Fruit fly (Drosophila melanogaster): ENCODE data around the gene tth.

DNA sequence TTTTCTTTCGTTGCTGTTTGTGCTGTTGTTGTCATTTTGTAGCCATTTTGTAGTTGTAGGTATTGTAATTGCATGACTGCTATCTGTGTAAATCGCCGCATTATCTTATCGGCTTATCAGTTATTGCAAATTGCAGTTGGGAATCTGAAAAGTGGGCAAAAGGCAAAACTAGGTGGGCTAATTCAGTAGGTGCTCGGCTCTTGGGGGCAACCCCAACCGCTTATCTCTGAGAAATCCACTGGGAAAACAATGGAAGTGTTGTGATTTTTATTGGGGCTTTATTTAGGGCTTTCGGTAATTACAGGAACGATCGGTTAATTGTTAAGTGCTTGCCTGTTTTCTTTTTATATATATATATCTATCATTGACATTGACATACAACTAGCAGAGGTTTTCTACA lies 34.8 kb upstream of the tth start:
- no peak for TF ChIP-seq CG6276 (GFP tag; optimal IDR thresholded peaks at IDR 0.05)
- no peak for TF ChIP-seq Sox15 (GFP tag; optimal IDR thresholded peaks at IDR 0.05)
- TF ChIP-seq Ets96B (tag; optimal IDR thresholded peaks at IDR 0.05) = no peak
- no peak for TF ChIP-seq eg (GFP tag; IDR thresholded peaks at IDR 0.05)
- TF ChIP-seq dsx (GFP tag; optimal IDR thresholded peaks at IDR 0.05; ENCODE audit: poor library complexity, severe bottlenecking) = no peak
- TF ChIP-seq dac (GFP tag; optimal IDR thresholded peaks at IDR 0.05) = no peak
- TF ChIP-seq Gug (GFP tag; IDR thresholded peaks at IDR 0.05) = no peak
- no peak for TF ChIP-seq Lpt (GFP tag; optimal IDR thresholded peaks at IDR 0.05)
- no peak for TF ChIP-seq Sox102F (GFP tag; optimal IDR thresholded peaks at IDR 0.05)
- TF ChIP-seq lz (GFP tag; optimal IDR thresholded peaks at IDR 0.05) = no peak

All from whole organism, prepupa.